Fruit fly (Drosophila melanogaster) whole organism, embryonic: ENCODE data around the gene CG13021.

Experiments
- Ada2b ChIP-seq: fragments of 200-800 bp; sonication (Bioruptor generic); IDR thresholded peaks from 2 replicates; pipeline ENCODE4 v1.3.6; 2022; ENCODE audit warnings: missing biosample characterization, missing genetic modification characterization
- Adf1 ChIP-seq: fragments of 200-800 bp; sonication (Bioruptor generic); IDR thresholded peaks from 2 replicates; pipeline ENCODE4 v1.3.6; 2022; ENCODE audit warnings: missing biosample characterization, missing genetic modification characterization
- Awh ChIP-seq: fragments of 200-800 bp; sonication (Bioruptor generic); IDR thresholded peaks from 2 replicates; pipeline ENCODE4, ENCODE4 v1.3.6; 2022; ENCODE audit warnings: missing biosample characterization, missing genetic modification characterization
- CG11093 ChIP-seq: fragments of 200-800 bp; sonication (Bioruptor generic); IDR thresholded peaks from 3 replicates; pipeline ENCODE4 v1.3.6; 2022; ENCODE audit warnings: missing biosample characterization, missing genetic modification characterization
- CG12071 ChIP-seq: fragments of 200-800 bp; sonication (Bioruptor generic); optimal IDR thresholded peaks from 3 replicates; lab custom pipeline; 2018; ENCODE audit warnings: missing biosample characterization, mild to moderate bottlenecking, missing genetic modification characterization
- CG12219 ChIP-seq: fragments of 200-800 bp; sonication (Bioruptor generic); optimal IDR thresholded peaks from 3 replicates; lab custom pipeline; 2018; ENCODE audit warnings: missing biosample characterization, mild to moderate bottlenecking, missing genetic modification characterization
- CG12659 ChIP-seq: fragments of 200-800 bp; sonication (Bioruptor generic); optimal IDR thresholded peaks from 3 replicates; lab custom pipeline; 2017; ENCODE audit warnings: mild to moderate bottlenecking, missing biosample characterization, missing genetic modification reagents, missing genetic modification characterization
- CG12744 ChIP-seq: fragments of 200-800 bp; sonication (Bioruptor generic); optimal IDR thresholded peaks from 2 replicates; lab custom pipeline; 2016; ENCODE audit warnings: missing biosample characterization, missing genetic modification characterization
- CG15269 ChIP-seq: fragments of 200-800 bp; sonication (Bioruptor generic); optimal IDR thresholded peaks from 2 replicates; lab custom pipeline; 2018; ENCODE audit warnings: missing biosample characterization, mild to moderate bottlenecking, missing genetic modification characterization, moderate library complexity
- CG17361 ChIP-seq: fragments of 200-800 bp; sonication (Bioruptor generic); IDR thresholded peaks from 3 replicates; pipeline ENCODE4 v1.3.6; 2022; ENCODE audit warnings: missing biosample characterization, missing genetic modification characterization
- CG18619 ChIP-seq: fragments of 200-800 bp; sonication (Bioruptor generic); optimal IDR thresholded peaks from 3 replicates; lab custom pipeline; 2017; ENCODE audit warnings: missing biosample characterization, mild to moderate bottlenecking, missing genetic modification characterization
- CG2129 ChIP-seq: fragments of 200-800 bp; sonication (Bioruptor generic); IDR thresholded peaks from 2 replicates; pipeline ENCODE4 v1.3.6; 2022; ENCODE audit warnings: missing biosample characterization, missing genetic modification characterization; ENCODE audit not compliant: partially characterized antibody
- CG30431 ChIP-seq: fragments of 200-800 bp; sonication (Bioruptor generic); optimal IDR thresholded peaks from 2 replicates; lab custom pipeline; 2017; ENCODE audit warnings: missing biosample characterization, missing genetic modification characterization
- CG3281 ChIP-seq: fragments of 200-800 bp; sonication (Bioruptor generic); optimal IDR thresholded peaks from 3 replicates; lab custom pipeline; 2017; ENCODE audit warnings: missing biosample characterization, mild to moderate bottlenecking, missing genetic modification characterization
- CG4328 ChIP-seq: fragments of 200-800 bp; sonication (Bioruptor generic); optimal IDR thresholded peaks from 3 replicates; lab custom pipeline; 2017; ENCODE audit warnings: missing biosample characterization, missing genetic modification reagents, missing genetic modification characterization
- CG4404 ChIP-seq: fragments of 200-800 bp; sonication (Bioruptor generic); IDR thresholded peaks from 2 replicates; pipeline ENCODE4 v1.3.6; 2022; ENCODE audit warnings: missing biosample characterization, missing genetic modification characterization
- CG4707 ChIP-seq: fragments of 200-800 bp; sonication (Bioruptor generic); optimal IDR thresholded peaks from 2 replicates; lab custom pipeline; 2018; ENCODE audit warnings: missing biosample characterization, mild to moderate bottlenecking, missing genetic modification characterization, moderate library complexity
- CG6175 ChIP-seq: fragments of 200-800 bp; sonication (Bioruptor generic); IDR thresholded peaks from 3 replicates; pipeline ENCODE4 v1.3.6; 2022; ENCODE audit warnings: missing biosample characterization, missing genetic modification characterization
- CG6689 ChIP-seq: fragments of 200-800 bp; sonication (Bioruptor generic); IDR thresholded peaks from 2 replicates; pipeline ENCODE4 v1.3.6; 2022; ENCODE audit warnings: missing biosample characterization, missing genetic modification characterization
- CG8290 ChIP-seq, 3 experiments: fragments of 200-800 bp; sonication (Bioruptor generic); optimal IDR thresholded peaks; 2 replicates each; lab custom pipeline; 2016 to 2019; ENCODE audit warnings: missing biosample characterization in 3 of 3, missing genetic modification characterization in 3 of 3, mild to moderate bottlenecking in 2 of 3, moderate library complexity in 1 of 3
- CG9437 ChIP-seq: fragments of 200-800 bp; sonication (Bioruptor generic); optimal IDR thresholded peaks from 2 replicates; lab custom pipeline; 2018; ENCODE audit warnings: missing biosample characterization, mild to moderate bottlenecking, missing genetic modification characterization
- D19B ChIP-seq: fragments of 200-800 bp; sonication (Bioruptor generic); optimal IDR thresholded peaks from 2 replicates; lab custom pipeline; 2017; ENCODE audit warnings: missing biosample characterization, mild to moderate bottlenecking, missing genetic modification characterization
- Deaf1 ChIP-seq: fragments of 200-800 bp; optimal IDR thresholded peaks from 3 replicates; lab custom pipeline; 2019; ENCODE audit warnings: missing biosample characterization, mild to moderate bottlenecking, missing genetic modification characterization, moderate library complexity
- Hsf ChIP-seq: fragments of 200-800 bp; sonication (Bioruptor generic); optimal IDR thresholded peaks from 3 replicates; lab custom pipeline; 2016; ENCODE audit warnings: missing biosample characterization, missing genetic modification characterization
- MTF-1 ChIP-seq: fragments of 200-800 bp; sonication (Bioruptor generic); optimal IDR thresholded peaks from 2 replicates; lab custom pipeline; 2018; ENCODE audit warnings: missing biosample characterization, mild to moderate bottlenecking, missing genetic modification characterization, borderline replicate concordance
- Max ChIP-seq: fragments of 200-800 bp; sonication (Bioruptor generic); optimal IDR thresholded peaks from 2 replicates; lab custom pipeline; 2016; ENCODE audit warnings: missing biosample characterization, mild to moderate bottlenecking, missing genetic modification characterization
- Nf-YA ChIP-seq: fragments of 200-800 bp; sonication (Bioruptor generic); IDR thresholded peaks from 2 replicates; pipeline ENCODE4 v1.3.6; 2022; ENCODE audit warnings: missing biosample characterization, missing genetic modification characterization
- Side ChIP-seq: fragments of 200-800 bp; sonication (Bioruptor generic); optimal IDR thresholded peaks from 2 replicates; lab custom pipeline; 2016; ENCODE audit warnings: missing biosample characterization, missing genetic modification characterization
- Spps ChIP-seq: fragments of 200-800 bp; sonication (Bioruptor generic); optimal IDR thresholded peaks from 2 replicates; lab custom pipeline; 2018; ENCODE audit warnings: missing biosample characterization, mild to moderate bottlenecking, missing genetic modification characterization
- TFAM ChIP-seq: fragments of 200-800 bp; sonication (Bioruptor generic); optimal IDR thresholded peaks from 2 replicates; lab custom pipeline; 2017; ENCODE audit warnings: missing biosample characterization, missing genetic modification characterization, inconsistent platforms
- Tbp ChIP-seq: fragments of >200 bp; optimal IDR thresholded peaks from 2 replicates; lab custom pipeline; 2018; ENCODE audit warnings: missing biosample characterization, missing genetic modification characterization
- Trl ChIP-seq, 3 experiments: fragments of >200 bp in 2 of 3; fragments of 200-800 bp in 1 of 3; sonication (Bioruptor generic) in 1 of 3; optimal IDR thresholded peaks; 2 replicates in 1 of 3; 3 replicates in 2 of 3; lab custom pipeline; 2016 to 2017; ENCODE audit warnings: missing biosample characterization in 1 of 3, missing genetic modification characterization in 1 of 3
- Xbp1 ChIP-seq: fragments of 200-800 bp; sonication (Bioruptor generic); optimal IDR thresholded peaks from 3 replicates; lab custom pipeline; 2016; ENCODE audit warnings: missing biosample characterization, mild to moderate bottlenecking, missing genetic modification characterization
- bab2 ChIP-seq: fragments of 200-800 bp; sonication (Bioruptor generic); optimal IDR thresholded peaks from 2 replicates; lab custom pipeline; 2016; ENCODE audit warnings: missing biosample characterization, missing genetic modification characterization
- cad ChIP-seq: fragments of >200 bp; optimal IDR thresholded peaks from 2 replicates; lab custom pipeline; 2017; ENCODE audit warnings: missing biosample characterization, missing genetic modification characterization
- dan ChIP-seq: fragments of 200-800 bp; sonication (Bioruptor generic); IDR thresholded peaks from 2 replicates; pipeline ENCODE4 v1.3.6; 2022; ENCODE audit warnings: missing biosample characterization, missing genetic modification characterization
- dpn ChIP-seq, 2 experiments: fragments of 200-800 bp; sonication (Bioruptor generic); optimal IDR thresholded peaks; 3 replicates each; lab custom pipeline; 2016; ENCODE audit warnings: missing biosample characterization in 2 of 2, missing genetic modification characterization in 2 of 2
- jing ChIP-seq: fragments of 200-800 bp; sonication (Bioruptor generic); optimal IDR thresholded peaks from 2 replicates; lab custom pipeline; 2018; ENCODE audit warnings: missing biosample characterization, mild to moderate bottlenecking, missing genetic modification characterization
- nerfin-1 ChIP-seq: fragments of 200-800 bp; sonication (Bioruptor generic); optimal IDR thresholded peaks from 3 replicates; lab custom pipeline; 2019; ENCODE audit warnings: missing biosample characterization, mild to moderate bottlenecking, missing genetic modification characterization, moderate library complexity
- otp ChIP-seq: fragments of 200-800 bp; sonication (Bioruptor generic); IDR thresholded peaks from 3 replicates; pipeline ENCODE4, ENCODE4 v1.3.6; 2022; ENCODE audit warnings: missing biosample characterization, missing genetic modification characterization
- prd ChIP-seq, 3 experiments: fragments of >200 bp in 2 of 3; fragments of 200-800 bp in 1 of 3; sonication (Bioruptor generic) in 1 of 3; optimal IDR thresholded peaks in 2 of 3; IDR thresholded peaks in 1 of 3; 2 replicates in 2 of 3; 3 replicates in 1 of 3; pipeline versions ENCODE4 v1.3.6 to Lab custom; 2017 to 2022; ENCODE audit warnings: missing biosample characterization in 1 of 3, missing genetic modification characterization in 1 of 3
- run ChIP-seq: fragments of 200-800 bp; sonication (Bioruptor generic); optimal IDR thresholded peaks from 3 replicates; lab custom pipeline; 2018; ENCODE audit warnings: missing biosample characterization, mild to moderate bottlenecking, missing genetic modification characterization
- schlank ChIP-seq: fragments of 200-800 bp; sonication (Bioruptor generic); optimal IDR thresholded peaks from 2 replicates; lab custom pipeline; 2018; ENCODE audit warnings: missing biosample characterization, mild to moderate bottlenecking, missing genetic modification characterization
- shn ChIP-seq: fragments of 200-800 bp; sonication (Bioruptor generic); optimal IDR thresholded peaks from 3 replicates; lab custom pipeline; 2016; ENCODE audit warnings: missing biosample characterization, missing genetic modification characterization
- tio ChIP-seq: fragments of 200-800 bp; sonication (Bioruptor generic); optimal IDR thresholded peaks from 2 replicates; lab custom pipeline; 2017; ENCODE audit warnings: missing biosample characterization, missing genetic modification characterization, inconsistent platforms
- usp ChIP-seq: fragments of >200 bp; optimal IDR thresholded peaks from 2 replicates; lab custom pipeline; 2017; ENCODE audit warnings: missing biosample characterization, missing genetic modification characterization
- wdn ChIP-seq: fragments of 200-800 bp; sonication (Bioruptor generic); IDR thresholded peaks from 2 replicates; pipeline ENCODE4 v1.3.6; 2022; ENCODE audit warnings: missing biosample characterization, missing genetic modification characterization

The CG13021 gene

DNA sequence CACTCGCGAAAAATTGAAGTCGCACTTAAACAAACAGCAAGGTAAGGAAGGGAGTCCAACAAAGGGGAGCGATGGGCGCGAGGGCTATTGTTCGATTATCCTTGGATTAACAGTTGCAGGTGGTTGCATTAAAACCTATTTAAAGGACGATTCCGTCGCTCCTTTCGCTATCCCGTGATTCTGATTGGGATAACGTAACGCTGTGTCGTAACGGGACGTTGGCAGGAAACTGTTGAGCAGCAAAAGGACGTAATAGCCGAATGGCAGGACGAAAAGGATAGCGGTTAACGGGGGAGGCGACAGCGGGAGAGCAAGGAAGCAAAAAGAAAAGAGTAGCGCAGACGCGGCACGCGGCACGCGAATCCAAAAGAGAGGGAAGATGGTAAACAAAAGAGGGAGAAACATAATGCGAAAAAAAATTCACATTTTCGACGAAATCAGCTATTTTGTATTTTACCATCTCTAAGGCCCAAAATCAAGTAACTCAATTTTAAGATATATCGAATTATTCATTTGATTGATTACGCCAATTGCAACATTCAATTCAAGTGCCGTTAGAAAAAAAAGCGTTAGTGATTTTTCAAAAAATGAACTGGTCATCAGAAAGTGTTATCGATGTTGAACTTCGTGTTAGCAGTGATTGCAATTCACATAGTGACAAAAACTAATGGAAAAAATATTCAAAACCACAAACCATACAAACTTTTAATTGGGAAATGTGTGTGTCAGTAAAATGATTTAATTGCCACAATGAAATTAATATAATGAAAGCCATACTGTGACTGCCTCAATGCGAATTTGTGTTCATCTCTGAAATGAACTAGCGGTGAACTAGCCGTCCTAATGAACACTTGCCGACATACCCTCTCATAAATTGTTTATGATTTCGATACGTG is 31.7 kb upstream of the CG13021 start, which contains the start of the genes CG10804 and CG10802 (continued):
- TF ChIP-seq Side (GFP tag; lab: Kevin White, UChicago) (peak; percentile 82), otp (GFP tag; lab: Robert Waterston, UW) (peak; percentile 82), CG11093 (GFP tag; lab: Robert Waterston, UW) (peak; percentile 80), CG12659 (GFP tag; lab: Kevin White, UChicago) (peak; percentile 82), dpn (GFP tag; optimal IDR thresholded peaks at IDR 0.05; lab: Kevin White, UChicago) (peak; percentile 79 to 82), D19B (GFP tag; lab: Kevin White, UChicago) (peak; percentile 60), tio (GFP tag; lab: Kevin White, UChicago) (peak; percentile 69), CG6175 (GFP tag; lab: Robert Waterston, UW) (no peak), CG9437 (GFP tag; lab: Kevin White, UChicago) (peak; percentile 95), CG17361 (peak; percentile 82), Xbp1 (GFP tag; lab: Kevin White, UChicago) (peak; percentile 82), CG12744 (GFP tag; lab: Kevin White, UChicago) (peak; percentile 62), TFAM (GFP tag; lab: Kevin White, UChicago) (no peak), bab2 (GFP tag; lab: Kevin White, UChicago) (peak; percentile 77), wdn (GFP tag; lab: Robert Waterston, UW) (peak; percentile 24; the same call in 1 of the 2 replicates), Ada2b (GFP tag; lab: Robert Waterston, UW) (peak; percentile 83), Spps (tag; lab: Kevin White, UChicago) (peak; percentile 36), CG4328 (GFP tag; lab: Kevin White, UChicago) (no peak), CG8290 (GFP tag; optimal IDR thresholded peaks at IDR 0.05; lab: Kevin White, UChicago) (peak; percentile 81), CG8290 (tag; optimal IDR thresholded peaks at IDR 0.05; lab: Kevin White, UChicago) (no peak), cad (GFP tag; lab: Kevin White, UChicago) (no peak), usp (GFP tag; lab: Kevin White, UChicago) (no peak), CG12071 (GFP tag; lab: Kevin White, UChicago) (no peak), prd (optimal IDR thresholded peaks at IDR 0.05; lab: Kevin White, UChicago) (no peak), prd (GFP tag; IDR thresholded peaks at IDR 0.05; lab: Robert Waterston, UW) (peak; percentile 91), Hsf (GFP tag; lab: Kevin White, UChicago) (peak; percentile 82), jing (GFP tag; lab: Kevin White, UChicago) (peak; percentile 3), Max (GFP tag; lab: Kevin White, UChicago) (peak; percentile 64), CG2129 (GFP tag; lab: Robert Waterston, UW) (peak; percentile 49; the same call in 1 of the 2 replicates), CG4404 (GFP tag; lab: Robert Waterston, UW) (peak; percentile 77), Deaf1 (tag; lab: Kevin White, UChicago) (no peak), CG15269 (tag; lab: Kevin White, UChicago) (no peak), shn (GFP tag; lab: Kevin White, UChicago) (peak; percentile 92), nerfin-1 (tag; lab: Kevin White, UChicago) (peak; percentile 54), Nf-YA (GFP tag; lab: Robert Waterston, UW) (0 out of 2 replicates have a peak, but pooled peaks have one; percentile 35), Trl (optimal IDR thresholded peaks at IDR 0.05; lab: Kevin White, UChicago) (no peak), Trl (GFP tag; optimal IDR thresholded peaks at IDR 0.05; lab: Kevin White, UChicago) (peak; percentile 85), CG30431 (peak; percentile 32), schlank (tag; lab: Kevin White, UChicago) (peak; percentile 42), dan (GFP tag; lab: Robert Waterston, UW) (peak; percentile 30; the same call in 1 of the 2 replicates), CG6689 (peak; percentile 87), MTF-1 (GFP tag; lab: Kevin White, UChicago) (no peak), Adf1 (GFP tag; lab: Robert Waterston, UW) (0 out of 2 replicates have a peak, but pooled peaks have one; percentile 36), CG3281 (GFP tag; lab: Kevin White, UChicago) (peak; percentile 58), Awh (GFP tag; lab: Robert Waterston, UW) (no peak; the same call in 1 of the 2 replicates), Tbp (GFP tag; lab: Kevin White, UChicago) (no peak), CG4707 (GFP tag; lab: Kevin White, UChicago) (no peak), CG12219 (no peak), run (no peak), CG18619 (no peak)
